Worm (Caenorhabditis elegans) whole organism, midembryonic: ENCODE results near the gene unc-105.

ENCODE experiments used
- T22C8.4 ChIP-seq: fragments of 200-800 bp; sonication (Bioruptor generic); IDR thresholded peaks from 2 replicates; pipeline ENCODE4 v1.3.6; 2022; ENCODE audit warnings: missing genetic modification characterization, missing compliant biosample characterization
- cog-1 ChIP-seq: sonication (generic microtip); optimal IDR thresholded peaks from 2 replicates; lab custom pipeline; 2016; ENCODE audit warnings: missing genetic modification characterization, missing compliant biosample characterization
- flt-1 ChIP-seq: fragments of 200-800 bp; sonication (Bioruptor generic); IDR thresholded peaks from 2 replicates; pipeline ENCODE4 v1.3.6; 2022; ENCODE audit warnings: missing genetic modification characterization, missing compliant biosample characterization
- klf-2 ChIP-seq: fragments of 200-800 bp; sonication (Bioruptor generic); conservative IDR thresholded peaks from 2 replicates; pipeline ENCODE4 v1.3.6; 2022; ENCODE audit warnings: missing genetic modification reagents, missing genetic modification characterization, missing compliant biosample characterization
- med-1 ChIP-seq: sonication (generic microtip); optimal IDR thresholded peaks from 2 replicates; lab custom pipeline; 2017; ENCODE audit warnings: missing genetic modification characterization, mild to moderate bottlenecking, missing compliant biosample characterization, antibody characterized with exemption, missing genetic modification reagents; ENCODE audit not compliant: insufficient read depth
- ref-1 ChIP-seq: fragments of 200-800 bp; sonication (Bioruptor generic); conservative IDR thresholded peaks from 2 replicates; pipeline ENCODE4 v1.3.6; 2022; ENCODE audit warnings: missing genetic modification reagents, missing genetic modification characterization, missing compliant biosample characterization
- tab-1 ChIP-seq: fragments of 200-800 bp; sonication (Bioruptor generic); IDR thresholded peaks from 2 replicates; pipeline ENCODE4 v1.3.6; 2022; ENCODE audit warnings: missing genetic modification characterization, missing compliant biosample characterization
- ztf-23 ChIP-seq: fragments of 200-800 bp; sonication (Bioruptor generic); IDR thresholded peaks from 2 replicates; pipeline ENCODE4 v1.3.6; 2022; ENCODE audit warnings: missing genetic modification reagents, missing genetic modification characterization, missing compliant biosample characterization
- ztf-29 ChIP-seq: fragments of 200-800 bp; sonication (Bioruptor generic); IDR thresholded peaks from 2 replicates; pipeline ENCODE4 v1.3.6; 2022; ENCODE audit warnings: missing genetic modification reagents, missing genetic modification characterization, missing compliant biosample characterization

DNA sequence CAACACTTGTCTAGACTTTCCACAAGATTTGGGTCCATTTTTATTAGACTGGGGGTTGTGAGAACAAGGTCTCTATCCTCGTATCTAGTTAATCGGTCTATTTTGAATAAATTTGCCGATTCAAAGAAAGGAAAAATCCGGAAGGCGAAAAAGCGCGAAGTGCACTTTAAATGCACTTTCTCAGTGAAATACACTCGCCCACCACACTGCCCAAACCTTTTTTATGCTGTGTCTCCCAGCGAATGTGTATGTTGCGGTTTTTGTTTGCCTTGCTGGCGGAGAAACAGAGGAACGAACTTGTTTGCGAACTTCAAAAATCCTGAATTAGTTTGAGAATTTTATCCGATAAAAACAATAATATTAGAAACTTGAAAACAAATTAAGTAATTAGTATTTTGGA lies 14.5 kb downstream of the unc-105 start:
- no peak for TF ChIP-seq cog-1 (tag; lab: Kevin White, UChicago)
- TF ChIP-seq flt-1: no peak
- TF ChIP-seq ref-1 (GFP tag; lab: Robert Waterston, UW): no peak
- TF ChIP-seq tab-1 (GFP tag; lab: Robert Waterston, UW): no peak
- TF ChIP-seq ztf-23: no peak
- TF ChIP-seq T22C8.4 (GFP tag; lab: Robert Waterston, UW): no peak
- no peak for TF ChIP-seq ztf-29
- no peak for TF ChIP-seq med-1
- no peak for TF ChIP-seq klf-2 (GFP tag; lab: Robert Waterston, UW)
